Fruit fly (Drosophila melanogaster) whole organism, wandering third instar larva: ENCODE measurements around the gene CG33912.

ENCODE experiments used
- CrebA ChIP-seq: fragments of 200-800 bp; sonication (Bioruptor generic); optimal IDR thresholded peaks from 2 replicates; lab custom pipeline; 2016; ENCODE audit warnings: missing biosample characterization, mild to moderate bottlenecking, missing genetic modification characterization, borderline replicate concordance
- Dif ChIP-seq: fragments of 200-275, 200-300 bp; sonication (Bioruptor generic); optimal IDR thresholded peaks from 2 replicates; lab custom pipeline; 2018; ENCODE audit warnings: missing biosample characterization, missing genetic modification characterization; ENCODE audit not compliant: partially characterized antibody
- Hr78 ChIP-seq: fragments of >200 bp; optimal IDR thresholded peaks from 2 replicates; lab custom pipeline; 2017; ENCODE audit warnings: missing biosample characterization, missing genetic modification characterization
- Rel ChIP-seq, 2 experiments: fragments of 200-800 bp; sonication (Bioruptor generic) in 1 of 2; optimal IDR thresholded peaks; 2 replicates in 1 of 2; 3 replicates in 1 of 2; lab custom pipeline; 2016 to 2019; ENCODE audit warnings: mild to moderate bottlenecking in 2 of 2, missing biosample characterization in 2 of 2, missing genetic modification characterization in 2 of 2, moderate library complexity in 1 of 2
- dl ChIP-seq, 2 experiments: fragments of 175-275, 200-275 bp in 1 of 2; fragments of 200-275 bp in 1 of 2; sonication (Bioruptor generic); optimal IDR thresholded peaks; lab custom pipeline; 2018; ENCODE audit warnings: mild to moderate bottlenecking in 2 of 2, missing biosample characterization in 2 of 2, missing genetic modification characterization in 2 of 2, moderate library complexity in 2 of 2; ENCODE audit not compliant: partially characterized antibody in 2 of 2, insufficient read depth in 1 of 2
- dmrt93B ChIP-seq: fragments of 200-800 bp; sonication (Bioruptor generic); optimal IDR thresholded peaks from 2 replicates; lab custom pipeline; 2018; ENCODE audit warnings: missing biosample characterization, mild to moderate bottlenecking, missing genetic modification characterization
- dsf ChIP-seq: sonication (Bioruptor generic); optimal IDR thresholded peaks from 2 replicates; lab custom pipeline; 2016; ENCODE audit warnings: missing biosample characterization, missing genetic modification characterization, borderline replicate concordance
- ey ChIP-seq: fragments of 200-800 bp; sonication (Bioruptor generic); optimal IDR thresholded peaks from 2 replicates; lab custom pipeline; 2016; ENCODE audit warnings: missing biosample characterization, missing genetic modification characterization
- pan ChIP-seq: fragments of >200 bp; optimal IDR thresholded peaks from 2 replicates; lab custom pipeline; 2017
- psq ChIP-seq: fragments of 200-800 bp; sonication (Bioruptor generic); optimal IDR thresholded peaks from 3 replicates; lab custom pipeline; 2017; ENCODE audit warnings: missing biosample characterization, mild to moderate bottlenecking, missing genetic modification characterization, moderate library complexity
- sage ChIP-seq: fragments of 200-800 bp; sonication (Bioruptor generic); optimal IDR thresholded peaks from 2 replicates; lab custom pipeline; 2016; ENCODE audit warnings: missing biosample characterization, mild to moderate bottlenecking, missing genetic modification characterization

DNA sequence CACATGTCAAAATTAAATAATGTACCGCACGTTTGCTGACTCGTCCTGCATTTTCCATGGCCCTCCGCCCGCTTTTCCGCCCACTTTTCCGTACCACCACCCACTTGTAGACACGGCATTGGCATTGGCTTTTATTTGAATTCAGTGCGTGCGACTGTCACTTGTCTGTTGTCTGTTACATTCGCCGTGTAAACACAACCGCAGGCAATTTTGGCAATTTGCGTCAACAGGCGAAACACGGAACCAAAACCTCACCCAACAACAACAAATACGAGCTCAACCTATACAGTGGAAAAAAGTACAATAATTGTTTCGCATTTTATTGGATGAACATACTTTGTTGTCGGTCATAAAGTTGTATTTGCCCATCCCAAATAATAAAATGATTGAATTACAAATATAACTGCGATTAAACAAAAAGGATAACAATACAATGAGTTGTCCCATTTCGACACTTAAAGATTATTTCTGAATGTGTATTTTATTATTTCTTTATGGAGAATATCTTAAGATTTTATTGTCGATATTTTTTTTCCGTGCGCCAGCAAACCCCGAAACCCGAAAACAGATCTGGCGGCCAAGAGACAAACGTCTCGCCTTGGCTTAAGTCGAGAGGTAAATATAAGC, 8.1 kb downstream of the CG33912 start:
- TF ChIP-seq Hr78 (no peak), pan (lab: Kevin White, UChicago) (no peak), Rel (GFP tag; optimal IDR thresholded peaks at IDR 0.05; lab: Kevin White, UChicago) (no peak), Rel (tag; optimal IDR thresholded peaks at IDR 0.05; lab: Kevin White, UChicago) (no peak), dsf (GFP tag; lab: Kevin White, UChicago) (no peak), CrebA (GFP tag; lab: Kevin White, UChicago) (no peak), dmrt93B (GFP tag; lab: Kevin White, UChicago) (no peak), dl (GFP tag; optimal IDR thresholded peaks at IDR 0.05; lab: Kevin White, UChicago; ENCODE audit: insufficient read depth in 1 of 2, partially characterized antibody in 2 of 2) (no peak), ey (no peak), psq (GFP tag; lab: Kevin White, UChicago) (no peak), sage (no peak), Dif (GFP tag; lab: Kevin White, UChicago) (no peak)
